Fruit fly (Drosophila melanogaster) whole organism, embryonic: ENCODE data around the gene Targ2.

ENCODE experiments used
- CG11093 ChIP-seq: fragments of 200-800 bp; sonication (Bioruptor generic); IDR thresholded peaks from 3 replicates; pipeline ENCODE4 v1.3.6; 2022; ENCODE audit warnings: missing biosample characterization, missing genetic modification characterization
- CG11247 ChIP-seq: fragments of 200-800 bp; sonication (Bioruptor generic); IDR thresholded peaks from 2 replicates; pipeline ENCODE4 v1.3.6; 2022; ENCODE audit warnings: missing biosample characterization, missing genetic modification characterization
- CG13894 ChIP-seq: fragments of 200-800 bp; sonication (Bioruptor generic); optimal IDR thresholded peaks from 3 replicates; lab custom pipeline; 2018; ENCODE audit warnings: missing biosample characterization, mild to moderate bottlenecking, missing genetic modification characterization, moderate library complexity
- CG14667 ChIP-seq: fragments of 200-800 bp; sonication (Bioruptor generic); IDR thresholded peaks from 2 replicates; pipeline ENCODE4 v1.3.6; 2022; ENCODE audit warnings: missing biosample characterization, missing genetic modification characterization
- CG14965 ChIP-seq: fragments of 200-800 bp; sonication (Bioruptor generic); optimal IDR thresholded peaks from 2 replicates; lab custom pipeline; 2016; ENCODE audit warnings: missing biosample characterization, missing genetic modification characterization, borderline replicate concordance
- CG15514 ChIP-seq: fragments of 200-800 bp; sonication (Bioruptor generic); optimal IDR thresholded peaks from 3 replicates; lab custom pipeline; 2017; ENCODE audit warnings: missing biosample characterization, missing genetic modification characterization, mild to moderate bottlenecking, moderate library complexity, missing genetic modification reagents
- CG16863 ChIP-seq: fragments of 200-800 bp; sonication (Bioruptor generic); optimal IDR thresholded peaks from 3 replicates; lab custom pipeline; 2016; ENCODE audit warnings: missing biosample characterization, missing genetic modification characterization
- CG2678 ChIP-seq: fragments of 200-800 bp; sonication (Bioruptor generic); optimal IDR thresholded peaks from 3 replicates; lab custom pipeline; 2019; ENCODE audit warnings: missing biosample characterization, mild to moderate bottlenecking, missing genetic modification characterization, moderate library complexity
- CG34376 ChIP-seq: fragments of 200-800 bp; sonication (Bioruptor generic); optimal IDR thresholded peaks from 2 replicates; lab custom pipeline; 2018; ENCODE audit warnings: missing biosample characterization, mild to moderate bottlenecking, missing genetic modification characterization
- CG4282 ChIP-seq: fragments of 200-800 bp; sonication (Bioruptor generic); optimal IDR thresholded peaks from 2 replicates; lab custom pipeline; 2016; ENCODE audit warnings: missing biosample characterization, missing genetic modification characterization
- CG6654 ChIP-seq: fragments of 200-800 bp; sonication (Bioruptor generic); optimal IDR thresholded peaks from 2 replicates; lab custom pipeline; 2017; ENCODE audit warnings: missing biosample characterization, mild to moderate bottlenecking, missing genetic modification characterization
- CG8478 ChIP-seq: fragments of >200 bp; optimal IDR thresholded peaks from 2 replicates; lab custom pipeline; 2018
- CG9609 ChIP-seq: fragments of 200-800 bp; sonication (Bioruptor generic); optimal IDR thresholded peaks from 3 replicates; lab custom pipeline; 2016; ENCODE audit warnings: missing biosample characterization, missing genetic modification characterization
- CTCF ChIP-seq: fragments of 200-800 bp; sonication (Bioruptor generic); optimal IDR thresholded peaks from 2 replicates; lab custom pipeline; 2017; ENCODE audit warnings: missing biosample characterization, mild to moderate bottlenecking, missing genetic modification characterization, moderate library complexity
- CrebB ChIP-seq: fragments of 200-800 bp; sonication (Bioruptor generic); optimal IDR thresholded peaks from 3 replicates; lab custom pipeline; 2018; ENCODE audit warnings: missing biosample characterization, mild to moderate bottlenecking, missing genetic modification characterization
- Dbx ChIP-seq: fragments of 200-800 bp; sonication (Bioruptor generic); IDR thresholded peaks from 3 replicates; pipeline ENCODE4 v1.3.6; 2022; ENCODE audit warnings: missing biosample characterization, missing genetic modification characterization
- Deaf1 ChIP-seq: fragments of 200-800 bp; optimal IDR thresholded peaks from 3 replicates; lab custom pipeline; 2019; ENCODE audit warnings: missing biosample characterization, mild to moderate bottlenecking, missing genetic modification characterization, moderate library complexity
- E2f2 ChIP-seq: fragments of 200-800 bp; sonication (Bioruptor generic); IDR thresholded peaks from 2 replicates; pipeline ENCODE4 v1.3.6; 2022; ENCODE audit warnings: missing biosample characterization, missing genetic modification characterization
- Ets97D ChIP-seq: fragments of 200-800 bp; sonication (Bioruptor generic); optimal IDR thresholded peaks from 3 replicates; lab custom pipeline; 2016; ENCODE audit warnings: missing biosample characterization, missing genetic modification characterization
- H2.0 ChIP-seq: fragments of 200-800 bp; sonication (Bioruptor generic); IDR thresholded peaks from 2 replicates; pipeline ENCODE4 v1.3.6; 2022; ENCODE audit warnings: missing biosample characterization, missing genetic modification characterization
- HLH54F ChIP-seq: fragments of 200-800 bp; sonication (Bioruptor generic); optimal IDR thresholded peaks from 3 replicates; lab custom pipeline; 2016; ENCODE audit warnings: missing biosample characterization, missing genetic modification characterization
- Hey ChIP-seq: fragments of 200-800 bp; sonication (Bioruptor generic); optimal IDR thresholded peaks from 3 replicates; lab custom pipeline; 2018; ENCODE audit warnings: missing biosample characterization, mild to moderate bottlenecking, missing genetic modification characterization
- Hmr ChIP-seq: fragments of 200-800 bp; sonication (Bioruptor generic); optimal IDR thresholded peaks from 3 replicates; lab custom pipeline; 2017; ENCODE audit warnings: mild to moderate bottlenecking, missing biosample characterization, missing genetic modification reagents, missing genetic modification characterization
- Med ChIP-seq: fragments of 200-800 bp; sonication (Bioruptor generic); peaks from one replicate; lab custom pipeline; 2016; ENCODE audit warnings: missing biosample characterization, missing genetic modification characterization, mild to moderate bottlenecking, inconsistent platforms, moderate library complexity
- Pdp1 ChIP-seq, 2 experiments: fragments of 200-800 bp; sonication (Bioruptor generic); optimal IDR thresholded peaks; 3 replicates each; lab custom pipeline; 2016; ENCODE audit warnings: missing biosample characterization in 2 of 2, missing genetic modification characterization in 2 of 2, mild to moderate bottlenecking in 1 of 2, moderate library complexity in 1 of 2
- Ssrp ChIP-seq: fragments of 200-800 bp; sonication (Bioruptor generic); optimal IDR thresholded peaks from 2 replicates; lab custom pipeline; 2018; ENCODE audit warnings: missing biosample characterization, mild to moderate bottlenecking, missing genetic modification characterization, moderate library complexity
- Trl ChIP-seq, 3 experiments: fragments of >200 bp in 2 of 3; fragments of 200-800 bp in 1 of 3; sonication (Bioruptor generic) in 1 of 3; optimal IDR thresholded peaks; 2 replicates in 1 of 3; 3 replicates in 2 of 3; lab custom pipeline; 2016 to 2017; ENCODE audit warnings: missing biosample characterization in 1 of 3, missing genetic modification characterization in 1 of 3
- cg ChIP-seq: fragments of 200-800 bp; sonication (Bioruptor generic); optimal IDR thresholded peaks from 3 replicates; lab custom pipeline; 2019; ENCODE audit warnings: missing biosample characterization, mild to moderate bottlenecking, missing genetic modification characterization, moderate library complexity
- chinmo ChIP-seq: fragments of 200-800 bp; sonication (Bioruptor generic); IDR thresholded peaks from 4 replicates; pipeline ENCODE4 v1.3.6; 2022; ENCODE audit warnings: missing biosample characterization, missing genetic modification characterization; ENCODE audit not compliant: partially characterized antibody
- ewg ChIP-seq: fragments of 200-800 bp; sonication (Bioruptor generic); optimal IDR thresholded peaks from 3 replicates; lab custom pipeline; 2017; ENCODE audit warnings: mild to moderate bottlenecking, missing biosample characterization, missing genetic modification reagents, missing genetic modification characterization
- gem ChIP-seq: fragments of 200-800 bp; sonication (Bioruptor generic); optimal IDR thresholded peaks from 2 replicates; lab custom pipeline; 2019; ENCODE audit warnings: missing biosample characterization, mild to moderate bottlenecking, missing genetic modification characterization, moderate library complexity
- hb ChIP-seq: fragments of 200-800 bp; sonication (Bioruptor generic); IDR thresholded peaks from 3 replicates; pipeline ENCODE4 v1.3.6; 2022; ENCODE audit warnings: missing biosample characterization, missing genetic modification characterization; ENCODE audit not compliant: partially characterized antibody
- jing ChIP-seq: fragments of 200-800 bp; sonication (Bioruptor generic); optimal IDR thresholded peaks from 2 replicates; lab custom pipeline; 2018; ENCODE audit warnings: missing biosample characterization, mild to moderate bottlenecking, missing genetic modification characterization
- lbe ChIP-seq: fragments of 200-800 bp; sonication (Bioruptor generic); optimal IDR thresholded peaks from 2 replicates; lab custom pipeline; 2016; ENCODE audit warnings: missing biosample characterization, mild to moderate bottlenecking, missing genetic modification characterization
- lilli ChIP-seq: fragments of 200-800 bp; sonication (Bioruptor generic); optimal IDR thresholded peaks from 3 replicates; lab custom pipeline; 2016; ENCODE audit warnings: missing biosample characterization, missing genetic modification characterization
- nerfin-2 ChIP-seq: fragments of 200-800 bp; sonication (Bioruptor generic); IDR thresholded peaks from 2 replicates; pipeline ENCODE4 v1.3.6; 2022; ENCODE audit warnings: missing biosample characterization, missing genetic modification characterization; ENCODE audit not compliant: partially characterized antibody
- oc ChIP-seq: fragments of 200-800 bp; sonication (Bioruptor generic); optimal IDR thresholded peaks from 2 replicates; lab custom pipeline; 2018; ENCODE audit warnings: missing biosample characterization, mild to moderate bottlenecking, missing genetic modification characterization, moderate library complexity
- pan ChIP-seq, 4 experiments: fragments of >200 bp in 3 of 4; fragments of 200-800 bp in 1 of 4; sonication (Bioruptor generic) in 1 of 4; optimal IDR thresholded peaks in 3 of 4; IDR thresholded peaks in 1 of 4; 2 replicates each; pipeline versions ENCODE4 v1.3.6 to Lab custom; 2017 to 2022; ENCODE audit warnings: missing biosample characterization in 2 of 4, missing genetic modification characterization in 2 of 4, mixed read lengths in 1 of 4
- scrt ChIP-seq: fragments of 200-800 bp; sonication (Bioruptor generic); optimal IDR thresholded peaks from 2 replicates; lab custom pipeline; 2018; ENCODE audit warnings: missing biosample characterization, mild to moderate bottlenecking, missing genetic modification characterization, moderate library complexity
- sd ChIP-seq: fragments of 200-800 bp; sonication (Bioruptor generic); optimal IDR thresholded peaks from 3 replicates; lab custom pipeline; 2018; ENCODE audit warnings: missing biosample characterization, mild to moderate bottlenecking, missing genetic modification characterization, moderate library complexity
- toy ChIP-seq: fragments of 200-800 bp; sonication (Bioruptor generic); IDR thresholded peaks from 2 replicates; pipeline ENCODE4 v1.3.6; 2022; ENCODE audit warnings: missing biosample characterization, missing genetic modification characterization
- zen2 ChIP-seq: fragments of 200-800 bp; sonication (Bioruptor generic); IDR thresholded peaks from 3 replicates; pipeline ENCODE4 v1.3.6; 2022; ENCODE audit warnings: missing biosample characterization, missing genetic modification characterization; ENCODE audit not compliant: partially characterized antibody

Targ2 gene

DNA sequence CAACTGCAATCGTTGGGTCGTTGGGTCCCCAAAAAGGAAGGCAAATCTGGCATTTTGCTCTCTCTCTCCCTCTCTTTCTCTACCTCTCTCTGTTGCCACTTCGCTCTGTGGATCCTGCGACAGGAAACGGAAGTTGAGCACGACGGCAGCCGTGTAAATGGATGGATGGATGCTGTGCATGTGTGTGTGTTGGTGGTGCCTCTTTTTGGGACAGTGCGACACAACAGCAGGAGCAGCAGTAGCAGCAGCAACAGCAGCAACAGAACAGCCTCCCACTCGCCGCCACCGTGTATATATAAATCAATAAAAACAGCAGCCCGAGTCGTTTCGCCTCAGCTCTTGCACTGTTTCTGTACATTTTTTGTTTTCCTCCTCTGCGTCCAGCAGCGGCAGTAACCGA, 11.0 kb downstream of the Targ2 start (continued):
- TF ChIP-seq gem (tag; lab: Kevin White, UChicago) (no peak), Med (peak; percentile 80), oc (tag; lab: Kevin White, UChicago) (no peak), nerfin-2 (GFP tag; lab: Robert Waterston, UW) (no peak), Ets97D (peak; percentile 67), Hmr (GFP tag; lab: Kevin White, UChicago) (peak; percentile 21), jing (GFP tag; lab: Kevin White, UChicago) (no peak), CG2678 (tag; lab: Kevin White, UChicago) (no peak), CG14667 (GFP tag; lab: Robert Waterston, UW) (no peak), CrebB (no peak), Deaf1 (tag; lab: Kevin White, UChicago) (peak; percentile 28), Dbx (0 out of 3 replicates have a peak, but pooled peaks have one; percentile 9), CG15514 (GFP tag; lab: Kevin White, UChicago) (peak; percentile 32), CG14965 (GFP tag; lab: Kevin White, UChicago) (no peak), Hey (no peak), Trl (optimal IDR thresholded peaks at IDR 0.05; lab: Kevin White, UChicago) (peak; percentile 24 to 25), Trl (GFP tag; optimal IDR thresholded peaks at IDR 0.05; lab: Kevin White, UChicago) (no peak), CG34376 (GFP tag; lab: Kevin White, UChicago) (peak; percentile 65), hb (GFP tag; lab: Robert Waterston, UW) (no peak), Ssrp (no peak), CG6654 (no peak), CG11093 (GFP tag; lab: Robert Waterston, UW) (no peak)

DNA sequence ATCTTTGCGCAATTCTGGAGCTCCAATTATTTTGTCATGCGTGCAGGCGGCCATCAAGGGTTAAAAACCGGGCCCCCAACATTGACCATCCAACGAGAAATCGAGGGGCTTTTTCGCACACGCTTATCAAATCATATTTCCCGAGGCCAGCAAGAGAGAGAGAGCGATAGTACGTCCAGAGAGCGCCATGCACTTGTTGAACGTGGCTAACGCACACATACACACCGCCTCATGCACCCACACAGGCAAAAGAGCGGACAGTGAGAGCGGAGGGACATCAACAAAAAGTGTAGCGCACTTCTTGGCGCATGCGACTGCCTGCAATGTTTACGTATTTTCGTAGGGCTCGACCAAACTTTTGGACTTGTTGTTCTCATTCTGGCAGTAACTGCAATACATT, 16.5 kb downstream of the Targ2 start:
- TF ChIP-seq lbe (GFP tag; lab: Kevin White, UChicago), result no peak
- TF ChIP-seq cg (GFP tag; lab: Kevin White, UChicago), result peak; percentile 23
- no peak for TF ChIP-seq toy
- TF ChIP-seq Med, result peak; percentile 26
- no peak for TF ChIP-seq CG9609 (GFP tag; lab: Kevin White, UChicago)
- TF ChIP-seq ewg (GFP tag; lab: Kevin White, UChicago), result peak; percentile 30
- no peak for TF ChIP-seq HLH54F (GFP tag; lab: Kevin White, UChicago)
- no peak for TF ChIP-seq CG4282 (GFP tag; lab: Kevin White, UChicago)
- no peak for TF ChIP-seq lilli (GFP tag; lab: Kevin White, UChicago)
- no peak for TF ChIP-seq Pdp1 (GFP tag; optimal IDR thresholded peaks at IDR 0.05; lab: Kevin White, UChicago)
- TF ChIP-seq Trl (optimal IDR thresholded peaks at IDR 0.05; lab: Kevin White, UChicago), result peak; percentile 27 to 54
- TF ChIP-seq Trl (GFP tag; optimal IDR thresholded peaks at IDR 0.05; lab: Kevin White, UChicago), result no peak
- no peak for TF ChIP-seq zen2 (GFP tag; lab: Robert Waterston, UW)
- no peak for TF ChIP-seq CG11247 (GFP tag; lab: Robert Waterston, UW)
- TF ChIP-seq jing (GFP tag; lab: Kevin White, UChicago), result no peak
- no peak for TF ChIP-seq H2.0
- TF ChIP-seq sd (tag; lab: Kevin White, UChicago), result no peak
- TF ChIP-seq CTCF, result no peak
- TF ChIP-seq CG8478 (lab: Kevin White, UChicago), result no peak
- TF ChIP-seq scrt (GFP tag; lab: Kevin White, UChicago), result peak; percentile 99
- no peak for TF ChIP-seq E2f2 (GFP tag; lab: Robert Waterston, UW)
- TF ChIP-seq CG16863 (GFP tag; lab: Kevin White, UChicago), result no peak
- TF ChIP-seq pan (optimal IDR thresholded peaks at IDR 0.05; lab: Kevin White, UChicago), result no peak
- no peak for TF ChIP-seq pan (GFP tag; optimal IDR thresholded peaks at IDR 0.05 in 1 of 2, IDR thresholded peaks at IDR 0.05 in 1 of 2)
- 0 out of 4 replicates have a peak, but pooled peaks have one; percentile 15 for TF ChIP-seq chinmo (GFP tag; lab: Robert Waterston, UW)
- peak; percentile 29 for TF ChIP-seq CG13894 (tag; lab: Kevin White, UChicago)
